Fruit fly (Drosophila melanogaster) whole organism, pupa: ENCODE results near the gene CG6059.
A peak's percentile ranks its signal among the peaks of the same experiment; 100 is the strongest.

Experiments
- CG10348 ChIP-seq: fragments of 200-800 bp; sonication (Bioruptor generic); IDR thresholded peaks from 2 replicates; pipeline ENCODE4 v1.3.6; 2022; ENCODE audit warnings: missing biosample characterization, missing genetic modification characterization
- CG12605 ChIP-seq: fragments of 200-800 bp; sonication (Bioruptor generic); IDR thresholded peaks from 2 replicates; pipeline ENCODE4 v1.3.6; 2022; ENCODE audit warnings: missing biosample characterization, missing genetic modification characterization
- CG13204 ChIP-seq: fragments of 200-800 bp; sonication (Bioruptor generic); optimal IDR thresholded peaks from 2 replicates; lab custom pipeline; 2018; ENCODE audit warnings: missing biosample characterization, mild to moderate bottlenecking, missing genetic modification characterization, moderate library complexity
- CG14655 ChIP-seq: fragments of 200-800 bp; sonication (Bioruptor generic); optimal IDR thresholded peaks from 3 replicates; lab custom pipeline; 2017; ENCODE audit warnings: mild to moderate bottlenecking, missing biosample characterization, missing genetic modification reagents, missing genetic modification characterization
- CG15710 ChIP-seq: fragments of 200-800 bp; sonication (Bioruptor generic); optimal IDR thresholded peaks from 2 replicates; lab custom pipeline; 2018; ENCODE audit warnings: missing biosample characterization, mild to moderate bottlenecking, missing genetic modification characterization, moderate library complexity
- CG17806 ChIP-seq: fragments of 200-800 bp; sonication (Bioruptor generic); optimal IDR thresholded peaks from 2 replicates; lab custom pipeline; 2018; ENCODE audit warnings: missing biosample characterization, mild to moderate bottlenecking, missing genetic modification characterization, moderate library complexity
- CG32121 ChIP-seq: fragments of 200-800 bp; sonication (Bioruptor generic); IDR thresholded peaks from 2 replicates; pipeline ENCODE4 v1.3.6; 2022; ENCODE audit warnings: missing biosample characterization, missing genetic modification characterization
- CG34367 ChIP-seq: fragments of 200-800 bp; sonication (Bioruptor generic); optimal IDR thresholded peaks from 2 replicates; lab custom pipeline; 2018; ENCODE audit warnings: missing biosample characterization, mild to moderate bottlenecking, missing genetic modification characterization
- CG4496 ChIP-seq: fragments of 200-800 bp; sonication (Bioruptor generic); IDR thresholded peaks from 3 replicates; pipeline ENCODE4 v1.3.6; 2022; ENCODE audit warnings: missing biosample characterization, missing genetic modification characterization
- CG8159 ChIP-seq: fragments of 200-800 bp; sonication (Bioruptor generic); optimal IDR thresholded peaks from 3 replicates; lab custom pipeline; 2018; ENCODE audit warnings: missing biosample characterization, mild to moderate bottlenecking, missing genetic modification characterization, moderate library complexity
- CG8301 ChIP-seq: fragments of 200-800 bp; sonication (Bioruptor generic); optimal IDR thresholded peaks from 2 replicates; lab custom pipeline; 2018; ENCODE audit warnings: missing biosample characterization, mild to moderate bottlenecking, missing genetic modification characterization
- CG9948 ChIP-seq: fragments of 200-800 bp; sonication (Bioruptor generic); optimal IDR thresholded peaks from 2 replicates; lab custom pipeline; 2018; ENCODE audit warnings: missing biosample characterization, mild to moderate bottlenecking, missing genetic modification characterization, moderate library complexity
- D1 ChIP-seq: fragments of 200-800 bp; sonication (Bioruptor generic); optimal IDR thresholded peaks from 2 replicates; lab custom pipeline; 2018; ENCODE audit warnings: missing biosample characterization, mild to moderate bottlenecking, missing genetic modification characterization, moderate library complexity
- EcR ChIP-seq: fragments of 200-800 bp; sonication (Bioruptor generic); optimal IDR thresholded peaks from 3 replicates; lab custom pipeline; 2019; ENCODE audit warnings: missing biosample characterization, missing genetic modification characterization, mild to moderate bottlenecking, moderate library complexity, missing genetic modification reagents
- Ets98B ChIP-seq: fragments of 200-800 bp; sonication (Bioruptor generic); IDR thresholded peaks from 2 replicates; pipeline ENCODE4 v1.3.6; 2022; ENCODE audit warnings: missing biosample characterization, missing genetic modification characterization
- Pif1A ChIP-seq: fragments of 200-800 bp; sonication (Bioruptor generic); optimal IDR thresholded peaks from 3 replicates; lab custom pipeline; 2016; ENCODE audit warnings: missing biosample characterization, missing genetic modification characterization
- Pif1B ChIP-seq: fragments of 200-800 bp; sonication (Bioruptor generic); optimal IDR thresholded peaks from 3 replicates; lab custom pipeline; 2016; ENCODE audit warnings: missing biosample characterization, missing genetic modification characterization
- Snoo ChIP-seq: fragments of 200-800 bp; sonication (Bioruptor generic); optimal IDR thresholded peaks from 3 replicates; lab custom pipeline; 2017; ENCODE audit warnings: missing biosample characterization, mild to moderate bottlenecking, missing genetic modification characterization, inconsistent platforms
- fd96Ca ChIP-seq: fragments of 200-800 bp; sonication (Bioruptor generic); IDR thresholded peaks from 3 replicates; pipeline ENCODE4 v1.3.6; 2022; ENCODE audit warnings: missing biosample characterization, missing genetic modification characterization
- gl ChIP-seq: fragments of 200-800 bp; sonication (Bioruptor generic); optimal IDR thresholded peaks from 2 replicates; lab custom pipeline; 2018; ENCODE audit warnings: missing biosample characterization, mild to moderate bottlenecking, missing genetic modification characterization
- rn ChIP-seq: fragments of 200-800 bp; sonication (Bioruptor generic); IDR thresholded peaks from 2 replicates; pipeline ENCODE4 v1.3.6; 2022; ENCODE audit warnings: missing biosample characterization, missing genetic modification characterization

CG6059 gene

DNA sequence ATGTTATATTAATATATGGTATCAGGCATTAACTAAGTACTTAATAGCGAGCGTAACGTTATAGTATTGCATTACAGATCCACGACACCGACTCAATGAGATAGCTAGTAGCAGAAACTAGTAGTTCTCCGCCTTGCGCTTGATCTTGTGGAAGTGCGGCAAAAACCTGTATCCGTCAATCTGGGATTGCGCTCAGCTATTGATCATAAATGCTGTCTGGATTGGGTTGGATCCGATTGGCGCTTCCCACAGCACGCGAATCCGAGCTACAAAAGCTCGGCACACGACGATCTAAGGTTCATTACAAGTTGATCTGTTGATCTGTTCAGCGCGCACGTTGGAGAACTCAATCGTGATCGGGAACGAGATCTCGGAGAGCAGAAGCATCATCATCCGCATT lies 36.4 kb upstream of the CG6059 start, which contains the start of gene CG5909:
TSS of gene CG5909 (plus strand) at position 301 of the 400 bp plus-strand sequence.
- TF ChIP-seq CG8159 (tag; lab: Kevin White, UChicago): no peak
- TF ChIP-seq CG34367 (tag; lab: Kevin White, UChicago): no peak
- TF ChIP-seq CG8301: no peak
- TF ChIP-seq CG4496: no peak
- no peak for TF ChIP-seq D1
- TF ChIP-seq Ets98B (GFP tag; lab: Robert Waterston, UW): no peak
- TF ChIP-seq Pif1B: no peak
- no peak for TF ChIP-seq CG9948 (tag; lab: Kevin White, UChicago)
- no peak for TF ChIP-seq fd96Ca (GFP tag; lab: Robert Waterston, UW)
- TF ChIP-seq CG10348: no peak
- no peak for TF ChIP-seq CG14655 (GFP tag; lab: Kevin White, UChicago)
- no peak for TF ChIP-seq CG12605 (GFP tag; lab: Robert Waterston, UW)
- TF ChIP-seq rn (GFP tag; lab: Robert Waterston, UW): no peak

DNA sequence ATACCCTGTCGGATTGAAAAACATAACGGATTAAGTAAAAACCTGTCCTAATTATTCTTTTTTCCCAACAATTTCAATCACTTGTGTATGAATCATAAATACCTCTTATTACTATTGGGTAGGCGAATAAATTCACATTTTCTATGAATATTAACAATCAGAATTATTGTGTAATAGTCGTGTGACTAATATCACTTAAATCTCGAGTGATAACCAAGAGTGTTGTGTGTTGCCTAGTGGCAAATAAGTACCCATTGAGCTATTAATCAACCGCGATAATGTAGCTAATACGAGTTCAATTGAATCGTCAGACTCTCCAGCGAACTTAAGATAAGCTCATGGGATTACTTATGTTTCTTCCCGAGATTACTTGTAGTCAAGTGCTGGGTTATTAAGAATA lies 35.4 kb upstream of the CG6059 start:
- TF ChIP-seq CG4496 (no peak), CG17806 (no peak), CG13204 (GFP tag; lab: Kevin White, UChicago) (no peak), CG9948 (tag; lab: Kevin White, UChicago) (no peak), CG14655 (GFP tag; lab: Kevin White, UChicago) (no peak), gl (tag; lab: Kevin White, UChicago) (no peak), D1 (no peak), Ets98B (GFP tag; lab: Robert Waterston, UW) (no peak), rn (GFP tag; lab: Robert Waterston, UW) (no peak), CG34367 (tag; lab: Kevin White, UChicago) (no peak), CG8159 (tag; lab: Kevin White, UChicago) (no peak), CG15710 (tag; lab: Kevin White, UChicago) (no peak)

DNA sequence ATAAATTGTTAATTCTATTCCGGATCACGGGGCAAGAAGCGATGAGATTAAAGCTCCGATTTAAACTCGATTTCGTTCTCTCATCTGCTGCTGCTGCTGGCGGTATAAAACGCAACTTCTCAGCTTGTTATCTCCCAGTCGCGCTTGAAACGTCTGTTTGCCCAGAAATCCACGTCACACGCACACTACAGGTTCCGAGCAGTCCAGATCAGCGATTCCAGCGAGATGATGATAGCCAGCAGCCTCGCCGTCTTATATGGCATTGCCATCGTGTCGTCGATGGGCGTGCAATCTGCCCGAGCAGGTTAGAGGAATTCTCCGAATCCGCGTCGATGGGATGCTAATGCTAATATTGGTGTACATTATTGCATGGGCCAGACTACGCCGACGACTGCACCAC lies 33.3 kb upstream of the CG6059 start, which contains the start of gene grass:
TSS of gene grass (plus strand) at position 135 of the 400 bp plus-strand sequence.
- no peak for TF ChIP-seq gl (tag; lab: Kevin White, UChicago)
- 0 out of 3 replicates have a peak, but pooled peaks have one; percentile 15 for TF ChIP-seq CG4496
- peak; percentile 32; the same call in 1 of the 2 replicates for TF ChIP-seq Ets98B (GFP tag; lab: Robert Waterston, UW)

DNA sequence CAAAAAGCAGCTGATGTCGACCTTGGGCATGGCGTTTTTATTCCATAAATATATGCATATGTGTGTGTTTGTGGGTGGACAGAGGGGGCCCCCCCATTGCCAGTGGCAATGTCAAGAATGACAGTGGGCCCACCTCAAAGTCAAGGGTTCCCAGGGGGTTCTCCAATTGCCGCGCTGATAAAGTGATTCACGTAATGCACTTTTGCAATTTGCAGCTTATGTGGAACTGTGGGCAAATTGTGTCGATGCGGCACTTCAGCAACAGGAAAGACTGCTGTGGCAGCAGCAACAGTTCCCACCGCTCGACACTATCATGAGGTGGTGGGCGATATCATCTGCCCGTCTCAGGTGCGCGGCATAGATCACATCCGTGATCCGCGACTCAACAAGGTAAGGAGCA lies 29.5 kb upstream of the CG6059 start:
- TF ChIP-seq CG8301: no peak
- no peak for TF ChIP-seq Ets98B (GFP tag; lab: Robert Waterston, UW)
- TF ChIP-seq CG17806: no peak
- TF ChIP-seq rn (GFP tag; lab: Robert Waterston, UW): no peak
- TF ChIP-seq Pif1B: no peak
- no peak for TF ChIP-seq CG9948 (tag; lab: Kevin White, UChicago)
- no peak for TF ChIP-seq D1
- TF ChIP-seq CG14655 (GFP tag; lab: Kevin White, UChicago): no peak
- TF ChIP-seq CG13204 (GFP tag; lab: Kevin White, UChicago): no peak
- no peak for TF ChIP-seq Pif1A

DNA sequence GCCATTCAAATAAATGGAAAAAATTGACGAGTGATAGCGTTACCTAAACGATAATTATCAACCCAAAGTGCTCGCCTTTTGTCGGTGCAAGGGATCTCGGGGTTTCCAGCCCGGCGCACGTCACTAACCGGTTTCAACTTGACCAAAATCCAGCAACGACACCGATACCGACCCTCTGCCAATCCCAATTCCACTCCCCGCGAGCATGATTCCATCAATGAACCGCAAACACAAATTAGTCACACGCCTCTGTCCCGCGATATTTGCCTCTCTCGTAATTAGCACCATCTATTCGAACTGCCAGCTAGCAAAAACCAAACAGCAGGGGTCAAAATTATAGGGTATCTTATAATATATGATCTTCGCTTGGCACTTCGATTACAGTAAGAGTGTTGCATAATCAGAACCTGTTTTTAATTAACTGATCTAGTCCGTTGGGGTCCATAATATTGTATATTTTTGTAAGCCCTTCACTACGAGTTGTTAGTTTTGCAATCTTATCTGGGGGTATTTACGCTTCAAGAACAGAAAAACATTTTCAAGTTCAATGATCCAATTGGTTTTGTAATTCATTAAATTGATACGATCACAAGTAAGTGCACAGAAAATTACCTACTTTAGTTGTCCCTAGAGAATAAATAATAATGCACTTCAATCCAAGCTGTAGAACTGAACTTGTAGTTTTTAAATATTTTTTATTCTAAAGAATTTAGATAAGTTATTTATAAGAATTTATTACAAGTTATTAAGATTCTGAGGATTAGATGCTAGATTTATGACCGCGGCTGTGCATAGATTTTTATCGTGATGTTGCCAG lies 28.8 kb upstream of the CG6059 start:
- peak; percentile 2 for TF ChIP-seq Snoo
- peak; percentile 63 for TF ChIP-seq CG14655 (GFP tag; lab: Kevin White, UChicago)
- no peak for TF ChIP-seq rn (GFP tag; lab: Robert Waterston, UW)
- peak; percentile 37 for TF ChIP-seq CG9948 (tag; lab: Kevin White, UChicago)
- TF ChIP-seq CG8301: peak; percentile 13
- no peak for TF ChIP-seq CG4496
- no peak for TF ChIP-seq CG12605 (GFP tag; lab: Robert Waterston, UW)
- TF ChIP-seq Pif1B: no peak
- no peak for TF ChIP-seq CG10348
- TF ChIP-seq Ets98B (GFP tag; lab: Robert Waterston, UW): no peak
- TF ChIP-seq EcR (GFP tag; lab: Kevin White, UChicago): no peak
- no peak for TF ChIP-seq fd96Ca (GFP tag; lab: Robert Waterston, UW)
- TF ChIP-seq Pif1A: no peak
- TF ChIP-seq CG34367 (tag; lab: Kevin White, UChicago): peak; percentile 4
- TF ChIP-seq CG17806: peak; percentile 31
- TF ChIP-seq CG32121 (GFP tag; lab: Robert Waterston, UW): no peak
- peak; percentile 17 for TF ChIP-seq CG13204 (GFP tag; lab: Kevin White, UChicago)
- TF ChIP-seq D1: no peak
- TF ChIP-seq gl (tag; lab: Kevin White, UChicago): no peak
- peak; percentile 57 for TF ChIP-seq CG8159 (tag; lab: Kevin White, UChicago)
- TF ChIP-seq CG15710 (tag; lab: Kevin White, UChicago): peak; percentile 41
- TF ChIP-seq, all 21 proteins: peak for 9

DNA sequence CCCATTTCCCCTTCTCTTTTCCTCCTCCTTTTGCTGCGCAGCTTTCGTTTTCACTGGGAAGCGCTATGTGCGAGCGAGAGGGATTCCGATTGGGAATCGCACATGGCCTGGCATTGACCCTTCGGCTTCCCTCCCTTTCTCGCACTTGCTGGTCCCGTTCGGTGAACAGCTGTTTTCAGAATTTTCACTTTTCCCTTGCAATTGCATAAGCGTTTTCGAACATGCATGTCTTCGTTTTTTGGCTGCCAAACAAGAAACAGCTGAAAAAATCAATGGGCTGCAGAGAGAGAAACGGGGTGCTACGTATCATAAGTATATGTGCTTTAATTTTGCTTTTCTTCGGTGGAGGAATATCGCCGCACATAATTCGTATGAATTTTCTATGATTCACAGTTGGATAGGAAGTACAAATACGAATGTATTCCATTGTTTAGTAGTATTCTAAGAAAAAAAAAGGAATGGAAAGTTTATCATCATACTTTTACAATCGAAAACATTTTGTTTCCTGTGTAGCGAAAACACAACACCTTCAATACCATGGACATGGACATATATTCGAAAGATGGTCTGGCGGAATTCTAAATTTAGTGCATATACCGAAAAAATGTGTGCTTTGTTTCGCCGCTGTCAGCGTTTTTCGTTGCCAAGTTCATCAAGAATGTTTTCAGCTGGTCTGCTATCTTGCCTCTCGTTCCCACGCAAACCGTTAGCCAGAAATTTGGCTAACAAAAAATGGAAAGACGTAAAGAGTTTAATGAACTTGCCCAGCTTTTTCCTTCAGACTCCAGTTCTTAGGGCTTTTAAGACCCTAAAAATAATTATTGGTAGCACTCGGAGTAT lies 27.9 kb upstream of the CG6059 start:
- TF ChIP-seq EcR (GFP tag; lab: Kevin White, UChicago) (peak; percentile 65), D1 (no peak), Ets98B (GFP tag; lab: Robert Waterston, UW) (peak; percentile 37; the same call in 1 of the 2 replicates), CG9948 (tag; lab: Kevin White, UChicago) (peak; percentile 10), fd96Ca (GFP tag; lab: Robert Waterston, UW) (no peak), CG17806 (peak; percentile 34), CG13204 (GFP tag; lab: Kevin White, UChicago) (no peak), Pif1A (peak; percentile 50), CG4496 (no peak), CG8301 (peak; percentile 55), Pif1B (peak; percentile 34), Snoo (peak; percentile 50), CG14655 (GFP tag; lab: Kevin White, UChicago) (peak; percentile 49), CG12605 (GFP tag; lab: Robert Waterston, UW) (no peak), rn (GFP tag; lab: Robert Waterston, UW) (no peak), CG8159 (tag; lab: Kevin White, UChicago) (peak; percentile 37), CG32121 (GFP tag; lab: Robert Waterston, UW) (peak; percentile 56; the same call in 1 of the 2 replicates), CG15710 (tag; lab: Kevin White, UChicago) (no peak), CG34367 (tag; lab: Kevin White, UChicago) (no peak), CG10348 (no peak), gl (tag; lab: Kevin White, UChicago) (no peak)
